Fruit fly (Drosophila melanogaster) whole organism, embryonic: Measurements from ENCODE around the gene Nthl1.

Experiments used
- Ada2b ChIP-seq: fragments of 200-800 bp; sonication (Bioruptor generic); IDR thresholded peaks from 2 replicates; pipeline ENCODE4 v1.3.6; 2022; ENCODE audit warnings: missing biosample characterization, missing genetic modification characterization
- Aef1 ChIP-seq: fragments of 200-800 bp; sonication (Bioruptor generic); IDR thresholded peaks from 3 replicates; pipeline ENCODE4 v1.3.6; 2022; ENCODE audit warnings: missing biosample characterization, missing genetic modification characterization
- Atf-2 ChIP-seq: fragments of 200-800 bp; sonication (Bioruptor generic); optimal IDR thresholded peaks from 2 replicates; lab custom pipeline; 2016; ENCODE audit warnings: missing biosample characterization, missing genetic modification characterization
- CG10543 ChIP-seq: fragments of 200-800 bp; sonication (Bioruptor generic); optimal IDR thresholded peaks from 3 replicates; lab custom pipeline; 2017; ENCODE audit warnings: missing biosample characterization, mild to moderate bottlenecking, missing genetic modification characterization, moderate library complexity
- CG10565 ChIP-seq: fragments of 200-800 bp; sonication (Bioruptor generic); optimal IDR thresholded peaks from 3 replicates; lab custom pipeline; 2016; ENCODE audit warnings: missing biosample characterization, mild to moderate bottlenecking, missing genetic modification characterization
- CG12744 ChIP-seq: fragments of 200-800 bp; sonication (Bioruptor generic); optimal IDR thresholded peaks from 2 replicates; lab custom pipeline; 2016; ENCODE audit warnings: missing biosample characterization, missing genetic modification characterization
- CG14014 ChIP-seq: fragments of 200-800 bp; sonication (Bioruptor generic); IDR thresholded peaks from 2 replicates; pipeline ENCODE4 v1.3.6; 2022; ENCODE audit warnings: missing biosample characterization, missing genetic modification characterization
- CG15269 ChIP-seq: fragments of 200-800 bp; sonication (Bioruptor generic); optimal IDR thresholded peaks from 2 replicates; lab custom pipeline; 2018; ENCODE audit warnings: missing biosample characterization, mild to moderate bottlenecking, missing genetic modification characterization, moderate library complexity
- CG17829 ChIP-seq: fragments of 200-800 bp; optimal IDR thresholded peaks from 2 replicates; lab custom pipeline; 2019; ENCODE audit warnings: missing biosample characterization, mild to moderate bottlenecking, missing genetic modification characterization, moderate library complexity
- CG2116 ChIP-seq: fragments of 200-800 bp; sonication (Bioruptor generic); optimal IDR thresholded peaks from 3 replicates; lab custom pipeline; 2018; ENCODE audit warnings: missing biosample characterization, mild to moderate bottlenecking, missing genetic modification characterization
- CG31441 ChIP-seq: fragments of 200-800 bp; sonication (Bioruptor generic); IDR thresholded peaks from 2 replicates; pipeline ENCODE4 v1.3.6; 2022; ENCODE audit warnings: missing biosample characterization, missing genetic modification characterization
- CG32772 ChIP-seq: fragments of 200-800 bp; sonication (Bioruptor generic); IDR thresholded peaks from 2 replicates; pipeline ENCODE4 v1.3.6; 2022; ENCODE audit warnings: missing biosample characterization, missing genetic modification characterization
- CG6765 ChIP-seq: fragments of 200-800 bp; sonication (Bioruptor generic); optimal IDR thresholded peaks from 3 replicates; lab custom pipeline; 2017; ENCODE audit warnings: missing biosample characterization, mild to moderate bottlenecking, missing genetic modification characterization
- CG7963 ChIP-seq: fragments of 200-800 bp; sonication (Bioruptor generic); IDR thresholded peaks from 3 replicates; pipeline ENCODE4 v1.3.6; 2022; ENCODE audit warnings: missing biosample characterization, missing genetic modification characterization; ENCODE audit not compliant: partially characterized antibody
- CG9609 ChIP-seq: fragments of 200-800 bp; sonication (Bioruptor generic); optimal IDR thresholded peaks from 3 replicates; lab custom pipeline; 2016; ENCODE audit warnings: missing biosample characterization, missing genetic modification characterization
- CG9817 ChIP-seq: fragments of 200-800 bp; sonication (Bioruptor generic); optimal IDR thresholded peaks from 2 replicates; lab custom pipeline; 2018; ENCODE audit warnings: missing biosample characterization, mild to moderate bottlenecking, missing genetic modification characterization, moderate library complexity
- Chrac-16 ChIP-seq: fragments of 200-800 bp; sonication (Bioruptor generic); optimal IDR thresholded peaks from 3 replicates; lab custom pipeline; 2016; ENCODE audit warnings: missing biosample characterization, missing genetic modification characterization
- D19A ChIP-seq: fragments of 200-800 bp; optimal IDR thresholded peaks from 3 replicates; lab custom pipeline; 2019; ENCODE audit warnings: missing biosample characterization, mild to moderate bottlenecking, missing genetic modification characterization, moderate library complexity
- Dbx ChIP-seq: fragments of 200-800 bp; sonication (Bioruptor generic); IDR thresholded peaks from 3 replicates; pipeline ENCODE4 v1.3.6; 2022; ENCODE audit warnings: missing biosample characterization, missing genetic modification characterization
- Doc2 ChIP-seq: fragments of 200-800 bp; sonication (Bioruptor generic); IDR thresholded peaks from 2 replicates; pipeline ENCODE4 v1.3.6; 2022; ENCODE audit warnings: missing biosample characterization, missing genetic modification characterization
- Dref ChIP-seq: fragments of 200-800 bp; sonication (Bioruptor generic); IDR thresholded peaks from 2 replicates; pipeline ENCODE4 v1.3.6; 2022; ENCODE audit warnings: missing biosample characterization, missing genetic modification characterization
- Fer2 ChIP-seq: fragments of 200-800 bp; sonication (Bioruptor generic); optimal IDR thresholded peaks from 2 replicates; lab custom pipeline; 2018; ENCODE audit warnings: missing biosample characterization, mild to moderate bottlenecking, missing genetic modification characterization, moderate library complexity
- Gug ChIP-seq: fragments of 200-800 bp; sonication (Bioruptor generic); IDR thresholded peaks from 4 replicates; pipeline ENCODE4 v1.3.6; 2022; ENCODE audit warnings: missing biosample characterization, missing genetic modification characterization
- Mrtf ChIP-seq: fragments of 200-800 bp; sonication (Bioruptor generic); IDR thresholded peaks from 3 replicates; pipeline ENCODE4 v1.3.6; 2022; ENCODE audit warnings: missing biosample characterization, missing genetic modification characterization
- NFAT ChIP-seq: fragments of 200-800 bp; sonication (Bioruptor generic); IDR thresholded peaks from 2 replicates; pipeline ENCODE4 v1.3.6; 2022; ENCODE audit warnings: missing biosample characterization, missing genetic modification characterization
- Oli ChIP-seq: fragments of 200-800 bp; sonication (Bioruptor generic); optimal IDR thresholded peaks from 2 replicates; lab custom pipeline; 2018; ENCODE audit warnings: missing biosample characterization, mild to moderate bottlenecking, missing genetic modification characterization, moderate library complexity
- ara ChIP-seq: fragments of 200-800 bp; sonication (Bioruptor generic); IDR thresholded peaks from 2 replicates; pipeline ENCODE4 v1.3.6; 2022; ENCODE audit warnings: missing biosample characterization, missing genetic modification characterization
- chif ChIP-seq, 2 experiments: fragments of 200-800 bp; sonication (Bioruptor generic); optimal IDR thresholded peaks; 3 replicates each; lab custom pipeline; 2016; ENCODE audit warnings: missing biosample characterization in 2 of 2, missing genetic modification characterization in 2 of 2
- chinmo ChIP-seq: fragments of 200-800 bp; sonication (Bioruptor generic); IDR thresholded peaks from 4 replicates; pipeline ENCODE4 v1.3.6; 2022; ENCODE audit warnings: missing biosample characterization, missing genetic modification characterization; ENCODE audit not compliant: partially characterized antibody
- crc ChIP-seq: fragments of 200-800 bp; sonication (Bioruptor generic); optimal IDR thresholded peaks from 2 replicates; lab custom pipeline; 2016; ENCODE audit warnings: missing biosample characterization, missing genetic modification characterization
- danr ChIP-seq: fragments of 200-800 bp; sonication (Bioruptor generic); IDR thresholded peaks from 2 replicates; pipeline ENCODE4 v1.3.6; 2022; ENCODE audit warnings: missing biosample characterization, missing genetic modification characterization
- dmrt99B ChIP-seq: fragments of 200-800 bp; sonication (Bioruptor generic); optimal IDR thresholded peaks from 2 replicates; lab custom pipeline; 2018; ENCODE audit warnings: missing biosample characterization, mild to moderate bottlenecking, missing genetic modification characterization, moderate library complexity
- gcm ChIP-seq: fragments of 200-800 bp; sonication (Bioruptor generic); optimal IDR thresholded peaks from 2 replicates; lab custom pipeline; 2019; ENCODE audit warnings: missing biosample characterization, mild to moderate bottlenecking, missing genetic modification characterization, moderate library complexity
- grn ChIP-seq: fragments of 200-800 bp; sonication (Bioruptor generic); optimal IDR thresholded peaks from 3 replicates; lab custom pipeline; 2017; ENCODE audit warnings: missing biosample characterization, missing genetic modification characterization
- insv ChIP-seq, 2 experiments: fragments of 200-800 bp; sonication (Bioruptor generic); optimal IDR thresholded peaks; 3 replicates each; lab custom pipeline; 2016 to 2018; ENCODE audit warnings: missing biosample characterization in 2 of 2, missing genetic modification characterization in 2 of 2
- inv ChIP-seq: fragments of 200-800 bp; sonication (Bioruptor generic); IDR thresholded peaks from 2 replicates; pipeline ENCODE4 v1.3.6; 2022; ENCODE audit warnings: missing biosample characterization, missing genetic modification characterization; ENCODE audit not compliant: partially characterized antibody
- kay ChIP-seq: fragments of 200-800 bp; sonication (Bioruptor generic); optimal IDR thresholded peaks from 2 replicates; lab custom pipeline; 2016; ENCODE audit warnings: missing biosample characterization, missing genetic modification characterization
- mld ChIP-seq: fragments of 200-800 bp; sonication (Bioruptor generic); IDR thresholded peaks from 3 replicates; pipeline ENCODE4 v1.3.6; 2022; ENCODE audit warnings: missing biosample characterization, missing genetic modification characterization; ENCODE audit not compliant: partially characterized antibody
- pan ChIP-seq, 4 experiments: fragments of >200 bp in 3 of 4; fragments of 200-800 bp in 1 of 4; sonication (Bioruptor generic) in 1 of 4; optimal IDR thresholded peaks in 3 of 4; IDR thresholded peaks in 1 of 4; 2 replicates each; pipeline versions ENCODE4 v1.3.6 to Lab custom; 2017 to 2022; ENCODE audit warnings: missing biosample characterization in 2 of 4, missing genetic modification characterization in 2 of 4, mixed read lengths in 1 of 4
- psq ChIP-seq: fragments of 200-800 bp; sonication (Bioruptor generic); optimal IDR thresholded peaks from 2 replicates; lab custom pipeline; 2017; ENCODE audit warnings: missing biosample characterization, missing genetic modification characterization
- pum ChIP-seq: fragments of 200-800 bp; sonication (Bioruptor generic); optimal IDR thresholded peaks from 2 replicates; lab custom pipeline; 2016; ENCODE audit warnings: missing biosample characterization, missing genetic modification characterization
- ranshi ChIP-seq: fragments of 200-800 bp; sonication (Bioruptor generic); IDR thresholded peaks from 2 replicates; pipeline ENCODE4 v1.3.6; 2022; ENCODE audit warnings: missing biosample characterization, missing genetic modification characterization
- repo ChIP-seq: fragments of 200-800 bp; sonication (Bioruptor generic); optimal IDR thresholded peaks from 2 replicates; lab custom pipeline; 2016; ENCODE audit warnings: missing biosample characterization, missing genetic modification characterization
- schlank ChIP-seq: fragments of 200-800 bp; sonication (Bioruptor generic); optimal IDR thresholded peaks from 2 replicates; lab custom pipeline; 2018; ENCODE audit warnings: missing biosample characterization, mild to moderate bottlenecking, missing genetic modification characterization
- stc ChIP-seq: fragments of 200-800 bp; sonication (Bioruptor generic); IDR thresholded peaks from 2 replicates; pipeline ENCODE4 v1.3.6; 2022; ENCODE audit warnings: missing biosample characterization, missing genetic modification characterization
- twi ChIP-seq: fragments of 200-800 bp; optimal IDR thresholded peaks from 2 replicates; lab custom pipeline; 2019; ENCODE audit warnings: missing biosample characterization, mild to moderate bottlenecking, missing genetic modification characterization, moderate library complexity
- wdn ChIP-seq: fragments of 200-800 bp; sonication (Bioruptor generic); IDR thresholded peaks from 2 replicates; pipeline ENCODE4 v1.3.6; 2022; ENCODE audit warnings: missing biosample characterization, missing genetic modification characterization
- wor ChIP-seq: fragments of 200-800 bp; sonication (Bioruptor generic); IDR thresholded peaks from 2 replicates; pipeline ENCODE4 v1.3.6; 2022; ENCODE audit warnings: missing biosample characterization, missing genetic modification characterization

The Nthl1 gene

DNA sequence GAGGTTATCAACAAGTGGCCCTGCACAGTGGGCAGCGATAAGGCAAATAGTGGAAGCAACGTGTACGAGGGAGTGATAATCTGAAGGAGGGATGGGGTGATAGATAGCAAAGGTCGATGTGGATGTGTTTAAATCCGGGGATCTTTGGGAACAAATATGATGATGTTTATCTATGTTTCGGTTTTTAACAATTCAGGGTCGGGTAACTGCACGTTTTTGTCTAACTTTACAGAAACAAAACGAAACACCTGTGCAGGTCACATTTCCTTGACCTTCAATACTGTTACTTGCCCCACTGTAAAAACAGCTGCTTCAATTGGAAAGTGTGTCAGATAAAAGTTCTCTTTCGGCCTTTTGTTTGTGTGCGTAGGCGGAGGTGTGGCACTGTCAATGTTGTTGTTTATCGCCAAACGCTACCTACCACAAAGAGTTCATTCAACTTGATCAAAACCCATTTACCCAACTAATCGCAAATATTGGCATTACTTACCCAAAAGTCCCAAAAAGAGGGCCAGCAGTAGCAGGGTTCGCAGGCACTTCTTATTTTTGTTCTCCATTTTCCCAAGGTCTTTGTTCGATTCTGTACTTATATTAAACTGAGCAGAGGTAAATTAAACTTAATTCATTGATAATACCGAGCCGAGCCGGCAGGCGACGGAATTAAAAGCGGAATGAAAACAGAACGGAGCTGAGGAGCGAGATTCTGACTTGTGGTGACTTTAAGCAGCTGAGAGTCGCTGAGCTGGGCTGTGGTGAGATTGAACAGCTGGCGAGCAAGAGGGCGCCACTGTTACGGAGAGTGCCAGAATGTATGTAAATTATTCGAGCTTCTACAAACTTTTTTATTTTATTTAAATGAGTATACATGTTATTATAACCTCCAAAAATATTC is 5.2 kb downstream of the Nthl1 start, which contains the start of gene Mtp (continued):
- TF ChIP-seq wdn, result peak; percentile 45; the same call in 1 of the 2 replicates
- peak; percentile 61 for TF ChIP-seq CG9817 (tag; lab: Kevin White, UChicago)
- TF ChIP-seq CG2116 (GFP tag; lab: Kevin White, UChicago), result peak; percentile 37
- TF ChIP-seq Mrtf, result no peak; the same call in 2 of the 3 replicates
- peak; percentile 5 for TF ChIP-seq psq (GFP tag; lab: Kevin White, UChicago)
- TF ChIP-seq Dbx (GFP tag; lab: Robert Waterston, UW), result no peak
- peak; percentile 41 for TF ChIP-seq crc (GFP tag; lab: Kevin White, UChicago)
- TF ChIP-seq CG17829, result peak; percentile 67
- TF ChIP-seq CG6765, result no peak
- TF ChIP-seq repo (GFP tag; lab: Kevin White, UChicago), result peak; percentile 60
- no peak for TF ChIP-seq CG10565 (GFP tag; lab: Kevin White, UChicago)
- peak; percentile 47; the same call in 3 of the 4 replicates for TF ChIP-seq Gug
- peak; percentile 69 for TF ChIP-seq twi (tag; lab: Kevin White, UChicago)
- TF ChIP-seq NFAT, result no peak
- TF ChIP-seq insv (GFP tag; optimal IDR thresholded peaks at IDR 0.05; lab: Kevin White, UChicago), result peak in 1 of 2 experiments; percentile 10
- peak; percentile 71 for TF ChIP-seq Atf-2
- peak; percentile 71 for TF ChIP-seq D19A (tag; lab: Kevin White, UChicago)
- TF ChIP-seq gcm, result peak; percentile 63
- TF ChIP-seq pan (optimal IDR thresholded peaks at IDR 0.05; lab: Kevin White, UChicago), result no peak
- peak in 1 of 2 experiments; percentile 61 for TF ChIP-seq pan (GFP tag; optimal IDR thresholded peaks at IDR 0.05 in 1 of 2, IDR thresholded peaks at IDR 0.05 in 1 of 2)
- peak; percentile 56 for TF ChIP-seq CG10543
- peak; percentile 57 for TF ChIP-seq CG14014
- peak; percentile 83 for TF ChIP-seq CG9609 (GFP tag; lab: Kevin White, UChicago)
- peak; percentile 46; the same call in 1 of the 2 replicates for TF ChIP-seq Ada2b
- no peak for TF ChIP-seq CG7963
- no peak for TF ChIP-seq Dref (GFP tag; lab: Robert Waterston, UW)
- TF ChIP-seq danr (GFP tag; lab: Robert Waterston, UW), result peak; percentile 59; the same call in 1 of the 2 replicates
- TF ChIP-seq grn (GFP tag; lab: Kevin White, UChicago), result peak; percentile 75
- peak; percentile 78 for TF ChIP-seq Oli
- TF ChIP-seq schlank (tag; lab: Kevin White, UChicago), result peak; percentile 57
- TF ChIP-seq ranshi (GFP tag; lab: Robert Waterston, UW), result 0 out of 2 replicates have a peak, but pooled peaks have one; percentile 46
- TF ChIP-seq ara (GFP tag; lab: Robert Waterston, UW), result peak; percentile 55
- TF ChIP-seq Aef1, result no peak; the same call in 2 of the 3 replicates
- TF ChIP-seq wor (GFP tag; lab: Robert Waterston, UW), result peak; percentile 55
- peak; percentile 79 for TF ChIP-seq dmrt99B
- peak; percentile 23 for TF ChIP-seq kay (GFP tag; lab: Kevin White, UChicago)
- TF ChIP-seq Doc2 (GFP tag; lab: Robert Waterston, UW), result no peak
- TF ChIP-seq CG15269 (tag; lab: Kevin White, UChicago), result peak; percentile 74
- TF ChIP-seq CG31441 (GFP tag; lab: Robert Waterston, UW), result peak; percentile 69
- TF ChIP-seq stc, result peak; percentile 62; the same call in 1 of the 2 replicates
- peak; percentile 51; the same call in 1 of the 2 replicates for TF ChIP-seq CG32772 (GFP tag; lab: Robert Waterston, UW)
- 0 out of 4 replicates have a peak, but pooled peaks have one; percentile 20 for TF ChIP-seq chinmo (GFP tag; lab: Robert Waterston, UW)
- peak; percentile 74 for TF ChIP-seq pum
- peak; percentile 43 for TF ChIP-seq CG12744
- TF ChIP-seq inv, result no peak
- TF ChIP-seq mld (GFP tag; lab: Robert Waterston, UW), result no peak
- peak; percentile 69 for TF ChIP-seq Chrac-16
- TF ChIP-seq Fer2, result no peak
- TF ChIP-seq chif (GFP tag; optimal IDR thresholded peaks at IDR 0.05; lab: Kevin White, UChicago), result peak; percentile 72 to 86
